Worm (Caenorhabditis elegans) whole organism, L4/young adult: ENCODE results near the gene hmt-1.

ENCODE experiments used
- W03F9.2 ChIP-seq: fragments of 150-350 bp; optimal IDR thresholded peaks from 2 replicates; lab custom pipeline; 2014; ENCODE audit warnings: missing biosample characterization, missing genetic modification characterization
- dao-5 ChIP-seq: sonication (generic microtip); optimal IDR thresholded peaks from 2 replicates; lab custom pipeline; 2016; ENCODE audit warnings: missing genotype, missing genetic modification characterization, moderate library complexity, missing compliant biosample characterization
- him-1 ChIP-seq: sonication (generic microtip); optimal IDR thresholded peaks from 2 replicates; lab custom pipeline; 2016; ENCODE audit warnings: missing genotype, missing genetic modification reagents, missing genetic modification characterization, missing compliant biosample characterization

Gene hmt-1

DNA sequence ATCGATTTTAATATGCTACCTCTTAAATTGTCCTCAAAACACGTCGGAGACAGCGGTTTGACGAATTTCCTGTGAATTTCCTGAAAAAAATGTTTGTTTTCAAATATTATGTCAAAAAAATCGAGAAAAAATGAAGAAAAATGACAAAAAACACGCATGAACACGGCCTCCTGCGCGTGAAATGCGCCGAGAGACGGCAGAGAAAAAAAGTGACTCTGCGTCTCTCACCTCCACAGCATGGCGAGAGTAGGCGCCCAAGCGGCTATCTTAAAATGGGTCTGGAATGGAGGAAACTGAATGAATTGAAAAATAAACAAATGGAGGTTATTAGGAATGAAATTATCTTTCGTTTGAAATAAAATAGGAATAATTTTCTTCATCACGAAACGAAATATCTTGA, 11.0 kb upstream of the hmt-1 start:
- no peak for TF ChIP-seq W03F9.2 (tag; lab: Kevin White, UChicago)
- no peak for TF ChIP-seq dao-5 (tag; lab: Kevin White, UChicago)
- no peak for TF ChIP-seq him-1 (tag; lab: Kevin White, UChicago)

DNA sequence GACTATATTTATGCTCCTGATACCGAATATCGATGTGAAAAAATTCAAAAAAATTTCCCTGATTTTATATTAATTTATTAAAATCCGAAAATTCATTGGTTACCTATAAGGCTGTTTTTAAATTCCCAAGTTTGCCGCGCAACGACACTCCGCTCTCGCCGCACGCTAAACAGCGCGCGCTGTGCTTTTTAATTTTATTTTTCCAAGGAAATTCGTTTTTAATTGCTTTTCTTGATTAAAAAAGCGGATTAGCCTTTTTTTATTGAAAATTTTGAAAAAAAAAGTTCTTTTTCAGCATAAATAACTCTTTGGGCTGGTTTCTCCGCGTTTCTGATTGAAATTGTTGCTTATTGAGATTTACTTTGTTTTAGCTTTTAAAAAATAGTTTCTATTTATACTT, 7.6 kb upstream of the hmt-1 start:
- TF ChIP-seq dao-5 (tag; lab: Kevin White, UChicago): no peak
- no peak for TF ChIP-seq W03F9.2 (tag; lab: Kevin White, UChicago)
- TF ChIP-seq him-1 (tag; lab: Kevin White, UChicago): no peak

DNA sequence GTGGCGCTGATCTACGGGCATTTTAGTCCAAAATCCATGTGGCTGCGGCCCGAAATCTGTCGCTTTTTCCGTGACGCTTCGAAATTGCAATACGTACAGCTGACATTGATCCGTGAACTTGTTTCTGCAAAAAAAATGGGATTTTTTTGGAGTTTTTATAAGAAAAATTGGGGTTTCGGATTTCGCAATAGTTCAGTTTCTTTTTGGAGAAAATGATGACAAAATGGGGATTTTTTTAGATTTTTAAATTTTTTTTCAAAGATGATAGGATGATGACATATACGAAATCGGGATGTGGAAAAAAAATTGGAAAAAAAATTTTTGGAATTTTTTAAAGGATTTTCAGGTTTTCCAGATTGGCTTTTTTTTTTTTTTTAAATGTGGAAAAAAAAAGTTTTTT, 1.5 kb upstream of the hmt-1 start:
- TF ChIP-seq dao-5 (tag; lab: Kevin White, UChicago) (no peak), him-1 (tag; lab: Kevin White, UChicago) (no peak), W03F9.2 (tag; lab: Kevin White, UChicago) (no peak)

DNA sequence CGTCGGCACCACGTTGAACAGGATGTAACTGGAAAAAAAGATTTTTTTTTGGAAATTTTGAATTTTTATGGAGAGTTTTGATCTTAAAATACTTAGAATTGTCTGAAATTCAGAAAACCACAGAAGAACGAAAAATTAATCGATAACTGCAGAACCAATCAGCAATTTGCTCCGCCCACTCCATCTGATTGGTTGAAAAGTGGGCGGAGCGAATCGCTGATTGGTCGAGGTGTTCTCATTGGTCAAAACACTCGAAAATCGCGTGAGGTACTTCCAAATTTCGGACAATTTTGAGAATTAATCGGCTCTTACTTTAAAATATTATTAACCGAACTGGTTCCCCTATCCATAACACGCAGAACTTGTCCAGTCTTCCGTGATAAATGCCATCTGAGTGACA, 4.1 kb downstream of the hmt-1 start:
- TF ChIP-seq him-1 (tag; lab: Kevin White, UChicago): no peak
- no peak for TF ChIP-seq dao-5 (tag; lab: Kevin White, UChicago)
- no peak for TF ChIP-seq W03F9.2 (tag; lab: Kevin White, UChicago)

DNA sequence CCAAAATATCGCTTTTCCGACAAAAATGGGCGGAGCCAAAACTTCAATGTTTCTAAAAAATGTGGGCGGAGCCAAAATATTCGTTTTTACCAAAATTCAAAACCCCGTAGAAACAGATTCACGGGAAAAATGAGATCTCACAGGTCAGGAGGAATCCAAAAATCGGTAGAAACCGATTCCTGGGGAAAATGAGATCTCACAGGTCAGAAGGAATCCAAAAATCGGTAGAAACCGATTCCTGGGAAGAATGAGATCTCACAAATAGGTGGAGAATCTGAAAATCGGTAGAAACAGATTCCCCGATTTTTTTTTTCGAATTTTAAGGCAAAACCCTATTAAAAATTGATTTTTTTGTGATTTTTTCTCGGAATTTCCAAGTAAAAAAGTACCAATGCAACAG, 6.3 kb downstream of the hmt-1 start:
- TF ChIP-seq him-1 (tag; lab: Kevin White, UChicago) (no peak), W03F9.2 (tag; lab: Kevin White, UChicago) (no peak), dao-5 (tag; lab: Kevin White, UChicago) (no peak)

DNA sequence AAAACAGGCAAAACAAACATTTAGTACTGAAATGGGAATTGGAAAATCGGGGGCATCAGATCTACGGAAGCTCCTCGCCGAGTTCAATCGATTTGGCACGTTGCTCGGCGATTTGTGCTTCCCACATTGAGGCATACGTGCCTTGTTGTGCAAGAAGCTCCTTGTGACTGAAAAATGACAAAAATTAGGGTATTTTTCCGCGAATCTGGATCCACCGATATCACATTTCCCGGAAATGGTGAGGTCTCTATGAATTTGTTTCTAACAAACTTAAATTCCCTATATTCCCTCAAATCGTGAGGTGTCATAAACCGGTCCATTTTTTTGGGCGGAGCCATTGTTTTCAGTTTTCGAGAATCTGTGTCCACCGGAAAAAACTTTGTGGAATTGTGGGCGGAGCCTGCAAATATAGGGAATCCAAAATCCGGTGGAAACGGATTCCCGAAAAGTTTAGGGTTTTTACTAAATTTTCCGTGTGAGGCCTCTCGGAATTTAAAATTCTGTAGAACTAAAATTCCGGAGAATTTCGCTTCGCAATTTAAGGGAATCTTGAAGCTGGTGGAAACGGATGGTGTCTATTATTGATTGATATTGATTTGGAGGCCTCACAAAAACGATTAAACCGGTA, 8.0 kb downstream of the hmt-1 start:
- TF ChIP-seq him-1 (tag; lab: Kevin White, UChicago) (no peak), W03F9.2 (tag; lab: Kevin White, UChicago) (no peak), dao-5 (tag; lab: Kevin White, UChicago) (no peak)

DNA sequence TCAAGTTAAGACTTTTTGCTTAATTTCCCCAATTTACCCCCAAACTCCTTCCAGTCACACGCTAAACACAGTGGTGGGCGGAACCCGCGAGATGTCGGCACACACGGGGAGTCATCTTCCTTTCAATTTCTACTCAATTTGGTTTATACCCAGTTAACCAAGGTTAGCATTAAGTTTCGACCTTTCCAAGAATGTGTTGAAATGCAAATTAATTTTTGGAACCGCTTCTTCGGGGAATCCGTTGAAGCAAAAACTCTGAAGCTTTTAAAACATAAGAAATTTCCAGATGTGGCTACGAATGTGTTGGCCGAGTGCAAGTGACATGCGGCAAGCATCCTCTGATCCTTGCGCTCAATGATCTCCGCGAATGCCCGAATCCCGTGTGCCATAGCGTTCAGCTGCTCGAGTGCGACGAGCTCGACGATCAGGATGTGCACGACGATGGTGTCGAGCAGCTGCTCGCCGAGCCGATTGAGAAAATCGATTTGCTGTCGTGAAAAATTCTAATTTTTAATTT, 8.8 kb downstream of the hmt-1 start:
- TF ChIP-seq him-1 (tag; lab: Kevin White, UChicago) (no peak), W03F9.2 (tag; lab: Kevin White, UChicago) (no peak), dao-5 (tag; lab: Kevin White, UChicago) (no peak)

DNA sequence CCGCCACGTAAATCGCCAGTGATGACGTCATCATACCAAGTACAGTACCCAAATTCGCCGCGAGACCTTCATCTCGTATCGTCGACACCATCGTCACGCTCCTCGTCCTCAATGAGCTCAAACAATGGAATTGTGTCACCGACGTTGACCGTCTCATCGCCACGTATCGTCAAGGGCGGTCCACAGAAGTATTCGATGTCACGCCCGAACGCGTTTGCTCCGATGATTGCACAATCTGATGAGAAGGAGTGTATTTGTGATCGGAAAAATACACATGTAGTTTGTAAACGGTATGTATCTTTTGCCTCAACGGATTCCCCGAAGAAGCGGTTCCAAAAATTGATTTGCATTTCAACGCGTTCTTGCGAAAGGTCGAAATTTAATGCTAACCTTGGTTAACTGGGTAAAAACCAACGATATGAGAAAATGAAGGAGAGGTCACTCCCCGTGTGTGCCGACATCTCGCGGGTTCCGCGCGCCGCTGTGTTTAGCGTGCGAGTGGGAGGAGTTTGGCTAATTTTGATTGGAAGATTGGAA, 9.6 kb downstream of the hmt-1 start:
- TF ChIP-seq him-1 (tag; lab: Kevin White, UChicago) (no peak), W03F9.2 (tag; lab: Kevin White, UChicago) (peak; percentile 35)

DNA sequence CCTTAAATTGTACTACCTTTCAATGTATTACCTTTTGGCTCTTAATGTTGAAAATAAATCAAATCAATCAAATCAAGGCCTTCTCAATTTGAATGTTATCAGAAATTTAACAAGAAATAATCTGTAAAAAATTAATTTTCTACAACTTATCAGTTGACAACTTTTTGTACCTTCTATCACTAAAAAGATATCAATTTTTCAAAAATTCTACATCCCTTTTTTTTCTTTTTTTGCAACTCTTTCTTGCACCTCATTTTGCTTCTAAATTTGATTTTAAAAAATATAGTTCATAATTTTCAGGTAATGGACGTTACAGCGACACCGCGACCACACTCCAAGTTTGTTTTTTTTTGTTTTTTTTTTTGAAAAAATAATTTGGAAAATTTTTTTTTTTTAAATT, 11.6 kb downstream of the hmt-1 start, which contains the start of gene W09D6.5:
W09D6.5 (plus strand) TSS at position 301 of the 400 bp plus-strand sequence.
- TF ChIP-seq dao-5 (tag; lab: Kevin White, UChicago): no peak
- TF ChIP-seq him-1 (tag; lab: Kevin White, UChicago): no peak
- no peak for TF ChIP-seq W03F9.2 (tag; lab: Kevin White, UChicago)

DNA sequence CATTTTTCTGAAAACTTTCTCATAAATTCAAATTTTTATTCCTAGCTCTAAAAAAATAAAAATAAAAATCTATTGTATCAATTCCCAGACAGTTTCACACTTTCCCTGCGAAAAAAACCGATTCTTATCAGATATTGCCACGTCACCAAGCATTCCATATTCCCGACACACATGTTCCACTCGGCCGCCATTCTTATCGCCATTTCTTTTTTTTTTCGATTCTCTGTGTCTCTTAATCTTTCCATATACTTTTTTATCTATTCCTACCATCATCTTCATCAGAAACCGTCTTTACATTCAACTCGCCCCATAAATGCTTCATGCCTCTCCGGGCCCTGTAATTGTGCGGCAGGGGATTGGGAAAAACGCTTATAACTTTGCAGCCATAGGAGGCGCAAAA, 12.3 kb downstream of the hmt-1 start:
- TF ChIP-seq dao-5 (tag; lab: Kevin White, UChicago): no peak
- TF ChIP-seq W03F9.2 (tag; lab: Kevin White, UChicago): peak; percentile 24

DNA sequence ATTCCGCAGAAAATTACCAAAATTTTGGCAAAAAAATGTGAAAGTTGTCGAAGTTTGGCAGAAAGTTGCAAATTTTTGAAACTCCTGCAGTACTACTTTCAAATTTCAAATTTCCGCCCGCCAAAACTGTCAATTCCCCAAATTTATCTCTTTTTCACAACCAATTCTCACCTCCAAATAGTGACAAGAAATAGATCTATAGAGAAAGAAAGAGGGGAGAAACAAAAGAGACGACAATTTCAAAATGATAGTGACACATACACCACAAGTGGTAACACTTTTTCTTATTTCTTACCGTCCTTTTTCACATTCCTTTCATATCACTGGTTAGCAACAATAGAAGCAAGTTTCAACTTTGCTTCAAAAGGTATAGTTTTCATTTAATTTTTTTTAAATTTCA, 15.8 kb downstream of the hmt-1 start:
- TF ChIP-seq W03F9.2 (tag; lab: Kevin White, UChicago) (no peak), him-1 (tag; lab: Kevin White, UChicago) (no peak), dao-5 (tag; lab: Kevin White, UChicago) (no peak)

DNA sequence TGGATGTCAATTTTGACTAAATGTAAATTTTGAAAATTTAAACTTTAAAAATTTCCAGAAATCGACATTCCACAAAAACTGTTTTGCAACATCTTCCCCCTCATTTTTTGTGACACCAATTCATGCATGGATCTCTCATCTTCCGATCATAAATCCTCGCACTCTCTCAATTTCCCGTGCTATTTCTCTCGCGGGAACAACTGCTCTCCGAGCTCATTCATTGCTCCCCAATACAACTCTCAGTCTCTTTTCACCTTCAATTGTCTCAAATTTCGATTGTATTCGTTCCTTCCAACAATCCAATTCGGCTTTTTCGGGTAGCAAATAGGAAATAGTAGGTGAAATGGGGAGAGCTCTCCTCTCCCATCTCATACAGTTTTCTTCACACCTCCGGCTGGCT, 17.2 kb downstream of the hmt-1 start:
- TF ChIP-seq him-1 (tag; lab: Kevin White, UChicago) (no peak), dao-5 (tag; lab: Kevin White, UChicago) (no peak), W03F9.2 (tag; lab: Kevin White, UChicago) (no peak)

DNA sequence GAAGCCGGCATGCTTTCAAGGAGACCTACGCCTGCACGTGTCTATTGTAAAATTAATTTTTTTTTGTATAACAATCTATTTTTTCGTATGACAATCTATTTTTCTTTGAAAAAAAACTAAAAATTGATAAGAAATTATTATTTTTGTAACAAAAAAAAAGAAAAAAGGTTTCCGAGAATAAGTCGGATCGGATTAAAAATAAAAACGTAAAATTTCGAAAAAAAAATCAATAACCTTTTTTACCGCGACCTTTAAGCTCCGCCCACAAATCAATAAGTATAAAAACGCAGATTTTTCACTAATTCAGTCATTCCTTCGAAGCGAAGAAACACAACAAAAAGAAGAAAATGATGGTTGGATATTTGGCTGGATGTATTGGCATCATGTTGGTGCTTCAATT, 20.3 kb downstream of the hmt-1 start, which contains the start of gene W09D6.4:
W09D6.4 (plus strand) TSS at position 301 of the 400 bp plus-strand sequence.
- no peak for TF ChIP-seq him-1 (tag; lab: Kevin White, UChicago)
- no peak for TF ChIP-seq W03F9.2 (tag; lab: Kevin White, UChicago)
- no peak for TF ChIP-seq dao-5 (tag; lab: Kevin White, UChicago)

DNA sequence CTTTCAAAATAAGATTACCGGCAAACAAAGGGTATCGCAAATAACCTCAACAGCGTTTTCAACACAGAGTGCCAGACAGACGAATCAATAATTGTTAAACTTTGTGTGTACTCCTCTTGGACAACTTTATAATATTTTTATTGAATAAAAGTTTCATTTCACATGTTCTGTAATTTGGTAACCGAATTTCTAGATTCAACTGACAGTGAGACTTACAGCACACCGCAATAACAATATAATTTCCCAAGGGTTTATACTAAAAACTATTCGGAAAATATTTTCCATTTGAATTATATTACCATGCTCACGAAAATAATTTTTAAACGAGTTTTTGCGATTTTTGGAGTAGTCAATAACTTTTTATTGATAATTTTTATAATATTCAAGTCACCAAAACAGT, 22.4 kb downstream of the hmt-1 start, which contains the start of gene str-246:
str-246 (plus strand) TSS at position 301 of the 400 bp plus-strand sequence.
- TF ChIP-seq him-1 (tag; lab: Kevin White, UChicago) (no peak), W03F9.2 (tag; lab: Kevin White, UChicago) (no peak), dao-5 (tag; lab: Kevin White, UChicago) (no peak)
